Fruit fly (Drosophila melanogaster) whole organism, embryonic: ENCODE data around the gene Sumo.

Source experiments
- CG10321 ChIP-seq: fragments of 200-800 bp; sonication (Bioruptor generic); IDR thresholded peaks from 2 replicates; pipeline ENCODE4 v1.3.6; 2022; ENCODE audit warnings: missing biosample characterization, missing genetic modification characterization
- CG12236 ChIP-seq: fragments of 200-800 bp; sonication (Bioruptor generic); optimal IDR thresholded peaks from 2 replicates; lab custom pipeline; 2016; ENCODE audit warnings: missing biosample characterization, missing genetic modification characterization
- CG12299 ChIP-seq: fragments of 200-800 bp; sonication (Bioruptor generic); optimal IDR thresholded peaks from 2 replicates; lab custom pipeline; 2018; ENCODE audit warnings: missing biosample characterization, mild to moderate bottlenecking, missing genetic modification characterization
- CG12744 ChIP-seq: fragments of 200-800 bp; sonication (Bioruptor generic); optimal IDR thresholded peaks from 2 replicates; lab custom pipeline; 2016; ENCODE audit warnings: missing biosample characterization, missing genetic modification characterization
- CG13624 ChIP-seq: fragments of 200-800 bp; sonication (Bioruptor generic); optimal IDR thresholded peaks from 2 replicates; lab custom pipeline; 2016; ENCODE audit warnings: missing biosample characterization, missing genetic modification characterization
- CG15073 ChIP-seq: fragments of 200-800 bp; sonication (Bioruptor generic); optimal IDR thresholded peaks from 2 replicates; lab custom pipeline; 2016; ENCODE audit warnings: missing biosample characterization, missing genetic modification characterization
- CG16863 ChIP-seq: fragments of 200-800 bp; sonication (Bioruptor generic); optimal IDR thresholded peaks from 3 replicates; lab custom pipeline; 2016; ENCODE audit warnings: missing biosample characterization, missing genetic modification characterization
- CG17361 ChIP-seq: fragments of 200-800 bp; sonication (Bioruptor generic); IDR thresholded peaks from 3 replicates; pipeline ENCODE4 v1.3.6; 2022; ENCODE audit warnings: missing biosample characterization, missing genetic modification characterization
- CG17612 ChIP-seq: fragments of 200-800 bp; sonication (Bioruptor generic); IDR thresholded peaks from 2 replicates; pipeline ENCODE4 v1.3.6; 2022; ENCODE audit warnings: missing biosample characterization, missing genetic modification characterization
- CG30403 ChIP-seq: fragments of 200-800 bp; sonication (Bioruptor generic); optimal IDR thresholded peaks from 3 replicates; lab custom pipeline; 2016; ENCODE audit warnings: missing biosample characterization, missing genetic modification characterization
- CG32772 ChIP-seq: fragments of 200-800 bp; sonication (Bioruptor generic); IDR thresholded peaks from 2 replicates; pipeline ENCODE4 v1.3.6; 2022; ENCODE audit warnings: missing biosample characterization, missing genetic modification characterization
- CG3407 ChIP-seq: fragments of 200-800 bp; sonication (Bioruptor generic); optimal IDR thresholded peaks from 2 replicates; lab custom pipeline; 2018; ENCODE audit warnings: missing biosample characterization, mild to moderate bottlenecking, missing genetic modification characterization
- CG4707 ChIP-seq: fragments of 200-800 bp; sonication (Bioruptor generic); optimal IDR thresholded peaks from 2 replicates; lab custom pipeline; 2018; ENCODE audit warnings: missing biosample characterization, mild to moderate bottlenecking, missing genetic modification characterization, moderate library complexity
- CG6254 ChIP-seq: fragments of 200-800 bp; sonication (Bioruptor generic); optimal IDR thresholded peaks from 3 replicates; lab custom pipeline; 2017; ENCODE audit warnings: mild to moderate bottlenecking, missing biosample characterization, missing genetic modification reagents, missing genetic modification characterization
- CG6689 ChIP-seq: fragments of 200-800 bp; sonication (Bioruptor generic); IDR thresholded peaks from 2 replicates; pipeline ENCODE4 v1.3.6; 2022; ENCODE audit warnings: missing biosample characterization, missing genetic modification characterization
- CG6854 ChIP-seq: fragments of 200-800 bp; sonication (Bioruptor generic); optimal IDR thresholded peaks from 3 replicates; lab custom pipeline; 2017; ENCODE audit warnings: missing biosample characterization, mild to moderate bottlenecking, missing genetic modification characterization
- CG9437 ChIP-seq: fragments of 200-800 bp; sonication (Bioruptor generic); optimal IDR thresholded peaks from 2 replicates; lab custom pipeline; 2018; ENCODE audit warnings: missing biosample characterization, mild to moderate bottlenecking, missing genetic modification characterization
- GATAe ChIP-seq: fragments of 200-800 bp; sonication (Bioruptor generic); conservative IDR thresholded peaks from 2 replicates; pipeline ENCODE4 v1.3.6; 2022; ENCODE audit warnings: missing biosample characterization, missing genetic modification characterization
- Hr51 ChIP-seq, 2 experiments: fragments of 200-800 bp; sonication (Bioruptor generic); optimal IDR thresholded peaks; 2 replicates in 1 of 2; 3 replicates in 1 of 2; lab custom pipeline; 2016 to 2018; ENCODE audit warnings: missing biosample characterization in 2 of 2, missing genetic modification characterization in 2 of 2, mild to moderate bottlenecking in 1 of 2, moderate library complexity in 1 of 2
- Lim3 ChIP-seq: fragments of 200-800 bp; sonication (Bioruptor generic); IDR thresholded peaks from 2 replicates; pipeline ENCODE4 v1.3.6; 2022; ENCODE audit warnings: missing biosample characterization, missing genetic modification characterization
- Med ChIP-seq: fragments of 200-800 bp; sonication (Bioruptor generic); peaks from one replicate; lab custom pipeline; 2016; ENCODE audit warnings: missing biosample characterization, missing genetic modification characterization, mild to moderate bottlenecking, inconsistent platforms, moderate library complexity
- Mes4 ChIP-seq: fragments of 200-800 bp; sonication (Bioruptor generic); optimal IDR thresholded peaks from 2 replicates; lab custom pipeline; 2016; ENCODE audit warnings: missing biosample characterization, missing genetic modification characterization
- Ssrp ChIP-seq: fragments of 200-800 bp; sonication (Bioruptor generic); optimal IDR thresholded peaks from 2 replicates; lab custom pipeline; 2018; ENCODE audit warnings: missing biosample characterization, mild to moderate bottlenecking, missing genetic modification characterization, moderate library complexity
- Taf1 ChIP-seq: fragments of 200-800 bp; sonication (Bioruptor generic); IDR thresholded peaks from 2 replicates; pipeline ENCODE4 v1.3.6; 2022; ENCODE audit warnings: missing biosample characterization, missing genetic modification characterization
- Xrp1 ChIP-seq: fragments of 200-800 bp; sonication (Bioruptor generic); IDR thresholded peaks from 2 replicates; pipeline ENCODE4 v1.3.6; 2022; ENCODE audit warnings: missing biosample characterization, missing genetic modification characterization
- ash1 ChIP-seq: fragments of 200-800 bp; sonication (Bioruptor generic); optimal IDR thresholded peaks from 2 replicates; lab custom pipeline; 2018; ENCODE audit warnings: missing biosample characterization, mild to moderate bottlenecking, missing genetic modification characterization
- cg ChIP-seq: fragments of 200-800 bp; sonication (Bioruptor generic); optimal IDR thresholded peaks from 3 replicates; lab custom pipeline; 2019; ENCODE audit warnings: missing biosample characterization, mild to moderate bottlenecking, missing genetic modification characterization, moderate library complexity
- dimm ChIP-seq: fragments of 200-800 bp; sonication (Bioruptor generic); IDR thresholded peaks from 2 replicates; pipeline ENCODE4 v1.3.6; 2022; ENCODE audit warnings: missing biosample characterization, missing genetic modification characterization
- dpn ChIP-seq, 2 experiments: fragments of 200-800 bp; sonication (Bioruptor generic); optimal IDR thresholded peaks; 3 replicates each; lab custom pipeline; 2016; ENCODE audit warnings: missing biosample characterization in 2 of 2, missing genetic modification characterization in 2 of 2
- ems ChIP-seq: fragments of 200-800 bp; sonication (Bioruptor generic); optimal IDR thresholded peaks from 3 replicates; lab custom pipeline; 2016; ENCODE audit warnings: missing biosample characterization, missing genetic modification characterization
- grau ChIP-seq: fragments of 200-800 bp; optimal IDR thresholded peaks from 3 replicates; lab custom pipeline; 2019; ENCODE audit warnings: missing biosample characterization, mild to moderate bottlenecking, missing genetic modification characterization, moderate library complexity
- gro ChIP-seq: fragments of 200-800 bp; sonication (Bioruptor generic); optimal IDR thresholded peaks from 2 replicates; lab custom pipeline; 2016; ENCODE audit warnings: missing biosample characterization, missing genetic modification characterization
- ind ChIP-seq: fragments of 200-800 bp; sonication (Bioruptor generic); optimal IDR thresholded peaks from 3 replicates; lab custom pipeline; 2016; ENCODE audit warnings: missing biosample characterization, missing genetic modification characterization
- insv ChIP-seq, 2 experiments: fragments of 200-800 bp; sonication (Bioruptor generic); optimal IDR thresholded peaks; 3 replicates each; lab custom pipeline; 2016 to 2018; ENCODE audit warnings: missing biosample characterization in 2 of 2, missing genetic modification characterization in 2 of 2
- mld ChIP-seq: fragments of 200-800 bp; sonication (Bioruptor generic); IDR thresholded peaks from 3 replicates; pipeline ENCODE4 v1.3.6; 2022; ENCODE audit warnings: missing biosample characterization, missing genetic modification characterization; ENCODE audit not compliant: partially characterized antibody
- onecut ChIP-seq: fragments of 200-800 bp; sonication (Bioruptor generic); IDR thresholded peaks from 2 replicates; pipeline ENCODE4 v1.3.6; 2022; ENCODE audit warnings: missing biosample characterization, missing genetic modification characterization
- pan ChIP-seq, 4 experiments: fragments of >200 bp in 3 of 4; fragments of 200-800 bp in 1 of 4; sonication (Bioruptor generic) in 1 of 4; optimal IDR thresholded peaks in 3 of 4; IDR thresholded peaks in 1 of 4; 2 replicates each; pipeline versions ENCODE4 v1.3.6 to Lab custom; 2017 to 2022; ENCODE audit warnings: missing biosample characterization in 2 of 4, missing genetic modification characterization in 2 of 4, mixed read lengths in 1 of 4
- pb ChIP-seq: fragments of 200-800 bp; sonication (Bioruptor generic); optimal IDR thresholded peaks from 3 replicates; lab custom pipeline; 2016; ENCODE audit warnings: missing biosample characterization, missing genetic modification characterization
- peb ChIP-seq: fragments of 200-800 bp; sonication (Bioruptor generic); IDR thresholded peaks from 2 replicates; pipeline ENCODE4 v1.3.6; 2022; ENCODE audit warnings: missing biosample characterization, missing genetic modification characterization
- phol ChIP-seq: fragments of 200-800 bp; sonication (Bioruptor generic); optimal IDR thresholded peaks from 3 replicates; lab custom pipeline; 2018; ENCODE audit warnings: missing biosample characterization, mild to moderate bottlenecking, missing genetic modification characterization, moderate library complexity
- ranshi ChIP-seq: fragments of 200-800 bp; sonication (Bioruptor generic); IDR thresholded peaks from 2 replicates; pipeline ENCODE4 v1.3.6; 2022; ENCODE audit warnings: missing biosample characterization, missing genetic modification characterization
- salm ChIP-seq: fragments of 200-800 bp; sonication (Bioruptor generic); optimal IDR thresholded peaks from 2 replicates; lab custom pipeline; 2018; ENCODE audit warnings: missing biosample characterization, mild to moderate bottlenecking, missing genetic modification characterization
- sc ChIP-seq, 3 experiments: fragments of >200 bp in 2 of 3; fragments of 200-800 bp in 1 of 3; sonication (Bioruptor generic) in 1 of 3; optimal IDR thresholded peaks; 2 replicates in 2 of 3; 3 replicates in 1 of 3; lab custom pipeline; 2017; ENCODE audit warnings: mild to moderate bottlenecking in 1 of 3, missing biosample characterization in 1 of 3, missing genetic modification characterization in 1 of 3, missing genetic modification reagents in 1 of 3
- shn ChIP-seq: fragments of 200-800 bp; sonication (Bioruptor generic); optimal IDR thresholded peaks from 3 replicates; lab custom pipeline; 2016; ENCODE audit warnings: missing biosample characterization, missing genetic modification characterization
- sug ChIP-seq: fragments of 200-800 bp; optimal IDR thresholded peaks from 2 replicates; lab custom pipeline; 2019; ENCODE audit warnings: missing biosample characterization, mild to moderate bottlenecking, missing genetic modification characterization, moderate library complexity
- tll ChIP-seq, 2 experiments: fragments of 200-800 bp in 1 of 2; fragments of >200 bp in 1 of 2; sonication (Bioruptor generic) in 1 of 2; optimal IDR thresholded peaks; 2 replicates each; lab custom pipeline; 2017 to 2019; ENCODE audit warnings: missing biosample characterization in 2 of 2, missing genetic modification characterization in 2 of 2, mild to moderate bottlenecking in 1 of 2, moderate library complexity in 1 of 2
- tup ChIP-seq: fragments of 200-800 bp; sonication (Bioruptor generic); optimal IDR thresholded peaks from 2 replicates; lab custom pipeline; 2016; ENCODE audit warnings: missing biosample characterization, mild to moderate bottlenecking, missing genetic modification characterization, moderate library complexity
- usp ChIP-seq: fragments of >200 bp; optimal IDR thresholded peaks from 2 replicates; lab custom pipeline; 2017; ENCODE audit warnings: missing biosample characterization, missing genetic modification characterization
- zen ChIP-seq: fragments of 200-800 bp; sonication (Bioruptor generic); optimal IDR thresholded peaks from 3 replicates; lab custom pipeline; 2018; ENCODE audit warnings: missing biosample characterization, mild to moderate bottlenecking, missing genetic modification characterization, moderate library complexity

Sumo gene

DNA sequence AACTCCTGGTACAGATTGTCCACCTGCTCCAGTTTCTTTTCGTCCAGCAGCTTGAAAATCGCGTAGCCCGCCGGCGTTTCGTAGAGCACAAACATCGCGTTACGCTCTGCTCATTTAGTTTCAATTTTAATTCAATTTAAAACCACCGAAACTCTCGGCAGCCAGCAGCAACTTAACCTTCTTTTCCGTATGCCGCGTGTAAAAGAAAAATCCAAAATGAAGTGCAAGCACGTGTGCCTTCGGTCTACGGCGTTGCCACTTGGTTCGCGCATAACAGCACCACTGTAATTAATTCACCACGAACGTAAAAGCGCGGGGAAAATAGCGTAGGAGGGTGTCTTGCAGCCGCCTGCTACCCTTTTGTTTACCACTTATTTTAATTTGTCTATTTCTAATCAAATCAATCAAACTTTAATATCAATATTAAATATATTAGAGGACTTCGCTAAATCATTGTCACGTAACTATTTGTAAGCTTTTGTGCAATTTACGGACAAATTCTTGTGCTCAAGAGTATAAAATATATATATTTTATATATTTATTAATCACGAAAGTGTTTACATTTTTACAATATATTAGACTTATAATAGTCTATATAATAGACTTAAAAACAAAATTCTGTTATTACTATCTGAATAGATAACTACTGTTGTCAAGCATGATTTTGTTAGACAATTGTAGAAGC, 48.8 kb downstream of the Sumo start, which contains the start of gene nop5 (continued):
- TF ChIP-seq sc (optimal IDR thresholded peaks at IDR 0.05; lab: Kevin White, UChicago) (no peak), sc (GFP tag; optimal IDR thresholded peaks at IDR 0.05; lab: Kevin White, UChicago) (no peak), GATAe (GFP tag; lab: Robert Waterston, UW) (no peak), CG4707 (GFP tag; lab: Kevin White, UChicago) (no peak), ash1 (GFP tag; lab: Kevin White, UChicago) (no peak), Hr51 (GFP tag; optimal IDR thresholded peaks at IDR 0.05; lab: Kevin White, UChicago) (no peak), CG17612 (GFP tag; lab: Robert Waterston, UW) (no peak), mld (GFP tag; lab: Robert Waterston, UW) (no peak), Ssrp (tag; lab: Kevin White, UChicago) (peak; percentile 67), sug (tag; lab: Kevin White, UChicago) (peak; percentile 77), pb (GFP tag; lab: Kevin White, UChicago) (no peak), dimm (GFP tag; lab: Robert Waterston, UW) (no peak), CG16863 (GFP tag; lab: Kevin White, UChicago) (no peak), insv (GFP tag; optimal IDR thresholded peaks at IDR 0.05; lab: Kevin White, UChicago) (peak in 1 of 2 experiments; percentile 63), CG6254 (peak; percentile 55), CG12744 (GFP tag; lab: Kevin White, UChicago) (no peak), onecut (0 out of 2 replicates have a peak, but pooled peaks have one; percentile 4), CG9437 (GFP tag; lab: Kevin White, UChicago) (peak; percentile 81), Mes4 (no peak), Taf1 (GFP tag; lab: Robert Waterston, UW) (no peak), CG15073 (no peak), gro (GFP tag; lab: Kevin White, UChicago) (peak; percentile 3), zen (tag; lab: Kevin White, UChicago) (peak; percentile 20), usp (GFP tag; lab: Kevin White, UChicago) (no peak), Lim3 (GFP tag; lab: Robert Waterston, UW) (no peak), CG6854 (GFP tag; lab: Kevin White, UChicago) (peak; percentile 70), CG30403 (peak; percentile 60), dpn (GFP tag; optimal IDR thresholded peaks at IDR 0.05; lab: Kevin White, UChicago) (peak; percentile 4 to 40), tll (GFP tag; optimal IDR thresholded peaks at IDR 0.05; lab: Kevin White, UChicago) (no peak), salm (tag; lab: Kevin White, UChicago) (peak; percentile 13), peb (no peak), cg (GFP tag; lab: Kevin White, UChicago) (peak; percentile 24), tup (GFP tag; lab: Kevin White, UChicago) (no peak), CG13624 (GFP tag; lab: Kevin White, UChicago) (no peak), CG12236 (no peak), Med (GFP tag; lab: Kevin White, UChicago) (peak; percentile 89), CG6689 (GFP tag; lab: Robert Waterston, UW) (peak; percentile 47), ems (GFP tag; lab: Kevin White, UChicago) (no peak), CG32772 (no peak), pan (optimal IDR thresholded peaks at IDR 0.05; lab: Kevin White, UChicago) (peak in 1 of 2 experiments; percentile 81), pan (GFP tag; optimal IDR thresholded peaks at IDR 0.05 in 1 of 2, IDR thresholded peaks at IDR 0.05 in 1 of 2) (peak; percentile 21 to 73), grau (tag; lab: Kevin White, UChicago) (peak; percentile 80), CG12299 (tag; lab: Kevin White, UChicago) (peak; percentile 19), Xrp1 (peak; percentile 25; the same call in 1 of the 2 replicates), ranshi (GFP tag; lab: Robert Waterston, UW) (no peak), CG10321 (GFP tag; lab: Robert Waterston, UW) (no peak), CG17361 (GFP tag; lab: Robert Waterston, UW) (peak; percentile 92), shn (GFP tag; lab: Kevin White, UChicago) (no peak), ind (GFP tag; lab: Kevin White, UChicago) (peak; percentile 53), phol (tag; lab: Kevin White, UChicago) (peak; percentile 69), CG3407 (GFP tag; lab: Kevin White, UChicago) (no peak)
